Worm (Caenorhabditis elegans) whole organism, L4 larva: ENCODE measurements around the gene vit-5.

ENCODE experiments used
- F26F4.8 ChIP-seq: fragments of 200-800 bp; sonication (Bioruptor generic); conservative IDR thresholded peaks from 2 replicates; pipeline ENCODE4 v1.3.6; 2022; ENCODE audit warnings: missing genetic modification characterization, missing compliant biosample characterization
- Y105C5A.15 ChIP-seq: fragments of 200-800 bp; sonication (Bioruptor generic); IDR thresholded peaks from 2 replicates; pipeline ENCODE4 v1.3.6; 2022; ENCODE audit warnings: missing genetic modification characterization, missing compliant biosample characterization
- Y5F2A.4 ChIP-seq: fragments of 200-800 bp; sonication (Bioruptor generic); optimal IDR thresholded peaks from 2 replicates; lab custom pipeline; 2018; ENCODE audit warnings: mild to moderate bottlenecking, missing genetic modification characterization, missing compliant biosample characterization
- aha-1 ChIP-seq: fragments of 150-350 bp; peaks from one replicate; lab custom pipeline; 2014; ENCODE audit warnings: missing biosample characterization, missing genetic modification characterization
- attf-4 ChIP-seq: sonication (generic microtip); optimal IDR thresholded peaks from 3 replicates; lab custom pipeline; 2017; ENCODE audit warnings: missing biosample characterization, missing genetic modification characterization
- ceh-28 ChIP-seq: fragments of 150-350 bp; optimal IDR thresholded peaks from 2 replicates; lab custom pipeline; 2014; ENCODE audit warnings: missing biosample characterization, missing genetic modification reagents, missing genetic modification characterization
- ceh-82 ChIP-seq: sonication (generic microtip); optimal IDR thresholded peaks from 2 replicates; lab custom pipeline; 2017; ENCODE audit warnings: missing biosample characterization, missing genetic modification characterization
- ctbp-1 ChIP-seq: fragments of 200-800 bp; sonication (Bioruptor generic); IDR thresholded peaks from 2 replicates; pipeline ENCODE4 v1.3.6; 2022; ENCODE audit warnings: missing genetic modification reagents, missing genetic modification characterization, missing compliant biosample characterization
- daf-16 ChIP-seq, 3 experiments: sonication (generic microtip); optimal IDR thresholded peaks; 2 replicates each; lab custom pipeline; 2016 to 2017; ENCODE audit warnings: missing genetic modification characterization in 3 of 3, missing genetic modification reagents in 3 of 3, mild to moderate bottlenecking in 2 of 3, missing compliant biosample characterization in 2 of 3, missing biosample characterization in 1 of 3, moderate library complexity in 1 of 3
- dmd-6 ChIP-seq: fragments of 200-800 bp; sonication (Bioruptor generic); IDR thresholded peaks from 2 replicates; pipeline ENCODE4 v1.3.6; 2022; ENCODE audit warnings: missing genetic modification reagents, missing genetic modification characterization, missing compliant biosample characterization
- dpl-1 ChIP-seq: fragments of 150-350 bp; optimal IDR thresholded peaks from 2 replicates; lab custom pipeline; 2014; ENCODE audit warnings: missing biosample characterization, missing genetic modification reagents, missing genetic modification characterization
- duxl-1 ChIP-seq: sonication (generic microtip); optimal IDR thresholded peaks from 2 replicates; lab custom pipeline; 2016; ENCODE audit warnings: mild to moderate bottlenecking, missing genetic modification characterization, moderate library complexity, missing compliant biosample characterization; ENCODE audit not compliant: poor library complexity
- fkh-10 ChIP-seq: fragments of 150-350 bp; optimal IDR thresholded peaks from 2 replicates; lab custom pipeline; 2014; ENCODE audit warnings: missing biosample characterization, missing genetic modification reagents, missing genetic modification characterization
- fos-1 ChIP-seq: fragments of 150-350 bp; optimal IDR thresholded peaks from 2 replicates; lab custom pipeline; 2014; ENCODE audit warnings: missing biosample characterization, missing genetic modification characterization
- hif-1 ChIP-seq, 2 experiments: sonication (generic microtip); optimal IDR thresholded peaks; 2 replicates each; lab custom pipeline; 2016 to 2017; ENCODE audit warnings: missing compliant biosample characterization in 2 of 2, missing genetic modification characterization in 2 of 2, missing genetic modification reagents in 2 of 2, missing genotype in 2 of 2, mild to moderate bottlenecking in 1 of 2
- hlh-11 ChIP-seq: fragments of 200-800 bp; sonication (Bioruptor generic); optimal IDR thresholded peaks from 2 replicates; lab custom pipeline; 2018; ENCODE audit warnings: mild to moderate bottlenecking, missing genetic modification characterization, missing compliant biosample characterization
- hlh-30 ChIP-seq: sonication (generic microtip); optimal IDR thresholded peaks from 2 replicates; lab custom pipeline; 2017; ENCODE audit warnings: antibody characterized with exemption, mild to moderate bottlenecking, missing genetic modification characterization, missing compliant biosample characterization; ENCODE audit not compliant: insufficient read depth
- lir-3 ChIP-seq: sonication (generic microtip); optimal IDR thresholded peaks from 2 replicates; lab custom pipeline; 2016; ENCODE audit warnings: mild to moderate bottlenecking, missing genetic modification characterization, missing compliant biosample characterization
- lsy-2 ChIP-seq, 2 experiments: fragments of 150-350 bp in 1 of 2; sonication (generic microtip) in 1 of 2; optimal IDR thresholded peaks; 2 replicates each; lab custom pipeline; 2014 to 2017; ENCODE audit warnings: missing biosample characterization in 2 of 2, missing genetic modification characterization in 2 of 2
- mdt-29 ChIP-seq: fragments of 200-800 bp; sonication (Bioruptor generic); IDR thresholded peaks from 2 replicates; pipeline ENCODE4 v1.3.6; 2022; ENCODE audit warnings: missing genetic modification reagents, missing genetic modification characterization, missing compliant biosample characterization
- mep-1 ChIP-seq: fragments of 150-350 bp; sonication (generic microtip); optimal IDR thresholded peaks from 3 replicates; lab custom pipeline; 2014; ENCODE audit warnings: missing biosample characterization, missing genetic modification characterization
- mes-2 ChIP-seq: sonication (generic microtip); optimal IDR thresholded peaks from 2 replicates; lab custom pipeline; 2016; ENCODE audit warnings: missing genotype, mild to moderate bottlenecking, missing genetic modification characterization, missing compliant biosample characterization; ENCODE audit not compliant: poor library complexity, severe bottlenecking
- nhr-11 ChIP-seq: fragments of 150-350 bp; optimal IDR thresholded peaks from 2 replicates; lab custom pipeline; 2014; ENCODE audit warnings: missing biosample characterization, missing genetic modification characterization
- nhr-111 ChIP-seq: fragments of 200-800 bp; sonication (Bioruptor generic); optimal IDR thresholded peaks from 2 replicates; lab custom pipeline; 2018; ENCODE audit warnings: mild to moderate bottlenecking, missing genetic modification characterization, missing compliant biosample characterization
- nhr-28 ChIP-seq: fragments of 150-350 bp; optimal IDR thresholded peaks from 2 replicates; lab custom pipeline; 2014; ENCODE audit warnings: missing biosample characterization, missing genetic modification characterization
- pha-4 ChIP-seq, 2 experiments: fragments of 150-350 bp in 1 of 2; fragments of 200-800 bp in 1 of 2; sonication (Bioruptor generic) in 1 of 2; IDR thresholded peaks in 1 of 2; optimal IDR thresholded peaks in 1 of 2; 2 replicates each; pipeline versions ENCODE4 v1.3.6 to Lab custom; 2014 to 2022; ENCODE audit warnings: missing genetic modification characterization in 2 of 2, missing genetic modification reagents in 2 of 2, missing biosample characterization in 1 of 2, missing compliant biosample characterization in 1 of 2
- rbr-2 ChIP-seq: sonication (generic microtip); optimal IDR thresholded peaks from 2 replicates; lab custom pipeline; 2016; ENCODE audit warnings: missing genotype, missing genetic modification characterization, missing compliant biosample characterization
- saeg-2 ChIP-seq: fragments of 200-800 bp; sonication (Bioruptor generic); IDR thresholded peaks from 2 replicates; pipeline ENCODE4 v1.3.6; 2022; ENCODE audit warnings: missing genetic modification reagents, missing genetic modification characterization, missing compliant biosample characterization
- snpc-1.2 ChIP-seq: fragments of 200-800 bp; sonication (Bioruptor generic); IDR thresholded peaks from 2 replicates; pipeline ENCODE4 v1.3.6; 2022; ENCODE audit warnings: missing genetic modification reagents, missing genetic modification characterization, missing compliant biosample characterization
- tra-1 ChIP-seq: fragments of 200-800 bp; sonication (Bioruptor generic); IDR thresholded peaks from 2 replicates; pipeline ENCODE4 v1.3.6; 2022; ENCODE audit warnings: missing genetic modification reagents, missing genetic modification characterization, missing compliant biosample characterization
- unc-130 ChIP-seq: sonication (generic microtip); optimal IDR thresholded peaks from 2 replicates; lab custom pipeline; 2016; ENCODE audit warnings: missing genetic modification reagents, missing genetic modification characterization, missing compliant biosample characterization
- unc-39 ChIP-seq: sonication (generic microtip); optimal IDR thresholded peaks from 2 replicates; lab custom pipeline; 2017; ENCODE audit warnings: missing biosample characterization, missing genetic modification characterization
- unc-62 ChIP-seq, 3 experiments: fragments of 150-350 bp in 1 of 3; sonication (generic microtip); optimal IDR thresholded peaks in 2 of 3; peaks in 1 of 3; 1 replicate in 1 of 3; 2 replicates in 2 of 3; lab custom pipeline; 2014 to 2017; ENCODE audit warnings: missing biosample characterization in 3 of 3, missing genetic modification characterization in 3 of 3, missing genetic modification reagents in 3 of 3, missing genotype in 1 of 3

vit-5 gene

DNA sequence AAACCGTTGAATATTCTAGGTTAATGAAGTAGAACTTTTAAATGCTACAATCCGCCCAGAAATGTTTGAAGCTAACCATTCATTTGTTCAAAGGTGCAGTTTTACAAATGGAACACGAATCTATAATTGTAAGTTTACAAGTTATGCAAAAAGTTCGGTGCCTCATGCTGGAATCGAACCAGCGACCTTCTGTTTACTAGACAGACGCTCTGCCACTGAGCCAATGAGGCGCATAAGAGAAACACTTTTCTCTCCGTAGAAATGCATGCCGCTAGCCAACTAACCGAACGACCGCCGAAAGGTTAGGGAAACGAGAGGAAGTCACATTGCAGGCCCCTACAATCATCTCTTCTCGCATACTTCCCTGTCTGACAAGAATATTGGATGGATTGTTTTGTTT is 32.0 kb upstream of the vit-5 start (continued):
- TF ChIP-seq saeg-2 (GFP tag; lab: Robert Waterston, UW) (peak; percentile 71; the same call in 1 of the 2 replicates), hif-1 (tag; optimal IDR thresholded peaks at IDR 0.05; lab: Kevin White, UChicago) (peak in 1 of 2 experiments; percentile 30), fos-1 (tag; lab: Kevin White, UChicago) (no peak)
- TF ChIP-seq, all 104 proteins: peak for 64

ce11 chrX:3374642-3375041 is 28.6 kb upstream of the vit-5 start, which contains the start of gene clc-3:
Gene clc-3 (minus strand): TSS chrX:3374742.
- TF ChIP-seq unc-62 (GFP tag; optimal IDR thresholded peaks at IDR 0.05 in 1 of 2; lab: Kevin White, UChicago), result peak in 1 of 2 experiments; percentile 62
- no peak for TF ChIP-seq unc-62 (tag; optimal IDR thresholded peaks at IDR 0.05; lab: Kevin White, UChicago)
- TF ChIP-seq lsy-2 (tag; optimal IDR thresholded peaks at IDR 0.05; lab: Kevin White, UChicago), result no peak

DNA sequence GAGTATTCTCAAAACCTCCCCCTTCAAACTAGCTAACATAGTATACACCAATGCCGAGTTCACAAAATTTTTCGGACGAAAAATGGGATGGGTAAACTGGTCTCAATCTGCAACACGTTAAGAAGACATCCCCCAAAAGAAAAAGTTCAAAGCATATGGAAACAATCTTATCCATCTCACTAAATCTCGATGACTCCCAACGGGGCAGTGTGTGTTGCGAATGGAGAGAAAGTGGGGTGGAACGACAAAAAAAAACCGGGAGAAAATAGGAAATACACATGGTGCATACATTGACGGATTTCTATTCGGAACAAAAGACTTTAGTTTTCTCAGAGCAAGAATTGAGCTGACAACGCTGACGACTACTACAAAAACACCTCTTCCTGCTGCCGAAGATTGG is 28.0 kb upstream of the vit-5 start:
- TF ChIP-seq hlh-11 (tag; lab: Kevin White, UChicago), result no peak
- TF ChIP-seq Y105C5A.15 (GFP tag; lab: Robert Waterston, UW), result no peak
- TF ChIP-seq ceh-28 (tag; lab: Kevin White, UChicago), result no peak
- no peak for TF ChIP-seq nhr-28
- no peak for TF ChIP-seq Y5F2A.4 (GFP tag; lab: Kevin White, UChicago)
- peak; percentile 55 for TF ChIP-seq aha-1 (tag; lab: Kevin White, UChicago)
- no peak for TF ChIP-seq lsy-2 (tag; optimal IDR thresholded peaks at IDR 0.05; lab: Kevin White, UChicago)
- TF ChIP-seq ceh-82 (tag; lab: Kevin White, UChicago), result no peak
- TF ChIP-seq pha-4 (GFP tag; IDR thresholded peaks at IDR 0.05; lab: Robert Waterston, UW), result no peak
- TF ChIP-seq pha-4 (tag; optimal IDR thresholded peaks at IDR 0.05; lab: Kevin White, UChicago), result no peak

ce11 chrX:3379114-3379513 is 24.2 kb upstream of the vit-5 start, which contains the start of gene sorf-1:
Gene sorf-1 (minus strand): TSS chrX:3379248.
- TF ChIP-seq ctbp-1 (GFP tag; lab: Robert Waterston, UW) (no peak), fos-1 (tag; lab: Kevin White, UChicago) (no peak), hif-1 (tag; optimal IDR thresholded peaks at IDR 0.05; lab: Kevin White, UChicago) (peak in 1 of 2 experiments; percentile 75), tra-1 (GFP tag; lab: Robert Waterston, UW) (no peak), mdt-29 (GFP tag; lab: Robert Waterston, UW) (no peak), mes-2 (peak; percentile 95), attf-4 (tag; lab: Kevin White, UChicago) (no peak), daf-16 (GFP tag; optimal IDR thresholded peaks at IDR 0.05; lab: Kevin White, UChicago) (no peak), daf-16 (tag; optimal IDR thresholded peaks at IDR 0.05; lab: Kevin White, UChicago) (no peak), aha-1 (tag; lab: Kevin White, UChicago) (peak; percentile 85), Y105C5A.15 (GFP tag; lab: Robert Waterston, UW) (no peak), rbr-2 (tag; lab: Kevin White, UChicago) (peak; percentile 14), nhr-11 (tag; lab: Kevin White, UChicago) (no peak), nhr-111 (GFP tag; lab: Kevin White, UChicago) (no peak), unc-39 (tag; lab: Kevin White, UChicago) (no peak), dmd-6 (peak; percentile 38), duxl-1 (tag; lab: Kevin White, UChicago) (no peak), unc-130 (GFP tag; lab: Kevin White, UChicago) (peak; percentile 9), lir-3 (tag; lab: Kevin White, UChicago) (no peak), snpc-1.2 (GFP tag; lab: Robert Waterston, UW) (no peak), hlh-30 (tag; lab: Kevin White, UChicago) (peak; percentile 39), mep-1 (tag; lab: Kevin White, UChicago) (peak; percentile 46), dpl-1 (GFP tag; lab: Kevin White, UChicago) (peak; percentile 41), F26F4.8 (GFP tag; lab: Robert Waterston, UW) (no peak), fkh-10 (GFP tag; lab: Kevin White, UChicago) (peak; percentile 12)
- TF ChIP-seq, all 104 proteins: peak for 10
